Worm (Caenorhabditis elegans) whole organism, late embryonic: ENCODE data around the gene C55C3.4.

Source experiments
- K02D7.2 ChIP-seq: sonication (generic microtip); optimal IDR thresholded peaks from 2 replicates; lab custom pipeline; 2017; ENCODE audit warnings: mild to moderate bottlenecking, missing genetic modification characterization, missing compliant biosample characterization
- madf-2 ChIP-seq: sonication (generic microtip); optimal IDR thresholded peaks from 2 replicates; lab custom pipeline; 2017; ENCODE audit warnings: missing genetic modification characterization, missing compliant biosample characterization
- nfya-1 ChIP-seq: sonication (generic microtip); optimal IDR thresholded peaks from 2 replicates; lab custom pipeline; 2017; ENCODE audit warnings: missing genetic modification characterization, mild to moderate bottlenecking, missing compliant biosample characterization, antibody characterized with exemption, moderate library complexity
- pax-1 ChIP-seq: fragments of 150-350 bp; optimal IDR thresholded peaks from 2 replicates; lab custom pipeline; 2014; ENCODE audit warnings: missing biosample characterization, missing genetic modification characterization

ce11 chrIV:5653649-5654048, 24.3 kb downstream of the C55C3.4 start, which contains the start of gene clec-178:
- no peak for TF ChIP-seq madf-2
- TF ChIP-seq pax-1 (tag; lab: Kevin White, UChicago), result no peak
- TF ChIP-seq K02D7.2 (tag; lab: Kevin White, UChicago), result no peak
- no peak for TF ChIP-seq nfya-1 (tag; lab: Kevin White, UChicago)
